Fruit fly (Drosophila melanogaster): Measurements from ENCODE around the gene CG7218.

CG7218 gene

dm6 chr3R:18168398-18168797, 4.2 kb upstream of the CG7218 start (continued):
- peak; percentile 44 for TF ChIP-seq nom (GFP tag; optimal IDR thresholded peaks at IDR 0.05)
- peak; percentile 58 for TF ChIP-seq CG2120 (GFP tag; optimal IDR thresholded peaks at IDR 0.05)
- TF ChIP-seq CG18599 (GFP tag; optimal IDR thresholded peaks at IDR 0.05), result peak; percentile 65
- no peak for TF ChIP-seq CG16813 (GFP tag; IDR thresholded peaks at IDR 0.05; ENCODE audit: partially characterized antibody)
- no peak for TF ChIP-seq sug (tag; optimal IDR thresholded peaks at IDR 0.05)
- peak; percentile 34 for TF ChIP-seq Ets65A (GFP tag)
- peak; percentile 27; the same call in 1 of the 2 replicates for TF ChIP-seq Dref (GFP tag; IDR thresholded peaks at IDR 0.05)
- TF ChIP-seq Doc3 (GFP tag; IDR thresholded peaks at IDR 0.05; ENCODE audit: partially characterized antibody), result peak; percentile 49; the same call in 1 of the 3 replicates
- TF ChIP-seq unc-4 (GFP tag; IDR thresholded peaks at IDR 0.05; ENCODE audit: partially characterized antibody), result peak; percentile 42; the same call in 1 of the 2 replicates
- TF ChIP-seq fd102C (GFP tag; optimal IDR thresholded peaks at IDR 0.05), result no peak
- peak; percentile 85 for TF ChIP-seq phol (tag; optimal IDR thresholded peaks at IDR 0.05)
- no peak for TF ChIP-seq CG7271 (tag; optimal IDR thresholded peaks at IDR 0.05)
- peak; percentile 18 for TF ChIP-seq Side (GFP tag; optimal IDR thresholded peaks at IDR 0.05)
- TF ChIP-seq CG4820 (GFP tag; optimal IDR thresholded peaks at IDR 0.05), result no peak
- TF ChIP-seq ci (GFP tag; IDR thresholded peaks at IDR 0.05), result no peak; the same call in 1 of the 3 replicates
- 0 out of 2 replicates have a peak, but pooled peaks have one; percentile 21 for TF ChIP-seq Ptx1 (GFP tag; IDR thresholded peaks at IDR 0.05)
- TF ChIP-seq run (tag; optimal IDR thresholded peaks at IDR 0.05), result no peak
- TF ChIP-seq Dll (GFP tag; IDR thresholded peaks at IDR 0.05; ENCODE audit: partially characterized antibody), result peak; percentile 47; the same call in 1 of the 4 replicates
- TF ChIP-seq D19B (GFP tag; optimal IDR thresholded peaks at IDR 0.05), result peak; percentile 27
- TF ChIP-seq bsh (GFP tag; optimal IDR thresholded peaks at IDR 0.05), result peak in 1 of 2 experiments; percentile 12
- peak; percentile 98 to 99 for TF ChIP-seq Trl (optimal IDR thresholded peaks at IDR 0.05)
- TF ChIP-seq Trl (GFP tag; optimal IDR thresholded peaks at IDR 0.05), result peak; percentile 85
- TF ChIP-seq row (GFP tag; IDR thresholded peaks at IDR 0.05), result peak; percentile 63
- TF ChIP-seq CG13775 (GFP tag; optimal IDR thresholded peaks at IDR 0.05), result peak; percentile 14
- no peak for TF ChIP-seq CG8944 (GFP tag; optimal IDR thresholded peaks at IDR 0.05)
- no peak for TF ChIP-seq jumu (GFP tag; optimal IDR thresholded peaks at IDR 0.05)
- 0 out of 2 replicates have a peak, but pooled peaks have one; percentile 7 for TF ChIP-seq Taf1 (GFP tag; IDR thresholded peaks at IDR 0.05)
- no peak for TF ChIP-seq CG10274 (GFP tag; optimal IDR thresholded peaks at IDR 0.05)
- TF ChIP-seq dysf (GFP tag; IDR thresholded peaks at IDR 0.05), result peak; percentile 36; the same call in 1 of the 3 replicates
- TF ChIP-seq Med (GFP tag), result peak; percentile 89
- TF ChIP-seq CoRest (tag; optimal IDR thresholded peaks at IDR 0.05), result peak; percentile 39
- TF ChIP-seq Myb (GFP tag; optimal IDR thresholded peaks at IDR 0.05), result peak; percentile 43
- peak; percentile 2 for TF ChIP-seq CG9876 (GFP tag; optimal IDR thresholded peaks at IDR 0.05)
- TF ChIP-seq her (GFP tag; optimal IDR thresholded peaks at IDR 0.05), result peak; percentile 34
- TF ChIP-seq HmgZ (tag; optimal IDR thresholded peaks at IDR 0.05), result peak; percentile 14
- no peak for TF ChIP-seq Dek (tag; optimal IDR thresholded peaks at IDR 0.05)
- TF ChIP-seq CG13624 (GFP tag; optimal IDR thresholded peaks at IDR 0.05), result peak; percentile 10
- TF ChIP-seq CG6175 (GFP tag; IDR thresholded peaks at IDR 0.05), result 0 out of 3 replicates have a peak, but pooled peaks have one; percentile 25
- no peak for TF ChIP-seq Antp (GFP tag; optimal IDR thresholded peaks at IDR 0.05)
- peak; percentile 7 for TF ChIP-seq ATbp (GFP tag; optimal IDR thresholded peaks at IDR 0.05)
- TF ChIP-seq CG16863 (GFP tag; optimal IDR thresholded peaks at IDR 0.05), result no peak
- no peak for TF ChIP-seq CG2129 (GFP tag; IDR thresholded peaks at IDR 0.05; ENCODE audit: partially characterized antibody)
- peak; percentile 21 for TF ChIP-seq Dip3 (GFP tag; optimal IDR thresholded peaks at IDR 0.05)
- TF ChIP-seq Aef1 (GFP tag; IDR thresholded peaks at IDR 0.05), result no peak
- TF ChIP-seq Oaz (GFP tag; IDR thresholded peaks at IDR 0.05), result no peak
- TF ChIP-seq CG11085 (GFP tag; IDR thresholded peaks at IDR 0.05), result no peak
- TF ChIP-seq Gug (GFP tag; IDR thresholded peaks at IDR 0.05), result peak; percentile 38; the same call in 1 of the 4 replicates
- no peak for TF ChIP-seq ewg (GFP tag; optimal IDR thresholded peaks at IDR 0.05)
- TF ChIP-seq CG6654 (GFP tag; optimal IDR thresholded peaks at IDR 0.05), result no peak
- TF ChIP-seq Scr (GFP tag; IDR thresholded peaks at IDR 0.05; ENCODE audit: partially characterized antibody), result peak; percentile 22; the same call in 1 of the 2 replicates

Measured in whole organism, embryonic.